Worm (Caenorhabditis elegans): ENCODE results near the gene sri-28.

ce11 chrII:3002211-3002610 is 46.3 kb upstream of the sri-28 start, which contains the start of gene lido-10:
- no peak for TF ChIP-seq tbx-11 (GFP tag; IDR thresholded peaks at IDR 0.05)
- TF ChIP-seq hmbx-1 (tag; optimal IDR thresholded peaks at IDR 0.05) = no peak
- no peak for TF ChIP-seq ceh-13 (GFP tag; optimal IDR thresholded peaks at IDR 0.05)
- no peak for TF ChIP-seq B0310.2 (tag; optimal IDR thresholded peaks at IDR 0.05)
- TF ChIP-seq hmg-4 (GFP tag; optimal IDR thresholded peaks at IDR 0.05) = no peak
- no peak for TF ChIP-seq pes-1 (GFP tag; IDR thresholded peaks at IDR 0.05)
- TF ChIP-seq ama-1 (optimal IDR thresholded peaks at IDR 0.05) = no peak
- TF ChIP-seq sea-1 (GFP tag; conservative IDR thresholded peaks at IDR 0.05) = no peak
